Fruit fly (Drosophila melanogaster): ENCODE measurements around the gene CG10663.

- TF ChIP-seq CG8478 (optimal IDR thresholded peaks at IDR 0.05): no peak
- TF ChIP-seq CTCF (optimal IDR thresholded peaks at IDR 0.05): no peak
Measured at dm6 chr3L:12482246-12482645, 2.6 kb downstream of the CG10663 start, which contains the start of gene CG33725.
